Fruit fly (Drosophila melanogaster): ENCODE measurements around the gene MED10.
A peak's percentile ranks its signal among the peaks of the same experiment; 100 is the strongest.

Gene MED10

DNA sequence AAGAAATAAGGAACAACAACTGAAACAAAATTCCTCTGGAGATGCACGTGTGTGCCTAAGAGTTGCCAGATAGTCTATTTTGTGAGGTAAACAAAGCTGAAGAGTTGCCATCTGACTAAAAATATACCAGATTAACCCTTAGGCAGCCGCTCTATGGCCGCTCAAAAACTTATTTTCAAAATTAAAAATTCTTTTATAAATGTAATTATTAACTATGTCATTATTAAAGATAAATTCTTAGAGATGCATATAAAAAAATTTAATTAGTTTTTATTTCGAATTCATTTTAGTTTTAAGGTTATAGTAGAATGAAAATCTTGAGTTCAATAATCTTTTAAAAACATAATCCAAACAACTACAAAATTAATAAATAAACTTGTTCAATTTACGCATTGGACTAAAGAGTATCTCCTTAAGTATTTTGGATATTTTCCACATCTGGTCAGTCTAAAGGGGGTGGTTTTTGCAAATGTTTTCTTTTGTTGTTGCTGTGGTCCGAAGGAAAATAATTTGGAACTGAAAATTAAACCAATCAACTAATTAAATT is 3.2 kb upstream of the MED10 start, which contains the start of gene Tmx3 (continued):
- TF ChIP-seq tio (GFP tag; optimal IDR thresholded peaks at IDR 0.05) (peak; percentile 91), twi (tag; optimal IDR thresholded peaks at IDR 0.05) (no peak), zen2 (GFP tag; IDR thresholded peaks at IDR 0.05; ENCODE audit: partially characterized antibody) (no peak), CG8944 (GFP tag; optimal IDR thresholded peaks at IDR 0.05) (peak; percentile 62), CG4707 (GFP tag; optimal IDR thresholded peaks at IDR 0.05) (no peak), dm (GFP tag; optimal IDR thresholded peaks at IDR 0.05) (peak; percentile 93), ci (GFP tag; IDR thresholded peaks at IDR 0.05) (peak; percentile 93), emc (GFP tag; optimal IDR thresholded peaks at IDR 0.05) (peak; percentile 19), CG13296 (GFP tag; optimal IDR thresholded peaks at IDR 0.05) (peak; percentile 34), Oaz (GFP tag; IDR thresholded peaks at IDR 0.05) (peak; percentile 76), Nf-YB (GFP tag; optimal IDR thresholded peaks at IDR 0.05) (no peak), CG10366 (GFP tag; IDR thresholded peaks at IDR 0.05) (peak; percentile 91), vvl (GFP tag; IDR thresholded peaks at IDR 0.05) (peak; percentile 95), CG8290 (GFP tag; optimal IDR thresholded peaks at IDR 0.05) (peak; percentile 83), CG8290 (tag; optimal IDR thresholded peaks at IDR 0.05) (peak in 1 of 2 experiments; percentile 19), luna (GFP tag; optimal IDR thresholded peaks at IDR 0.05) (no peak), CG32772 (GFP tag; IDR thresholded peaks at IDR 0.05) (peak; percentile 95), CG18599 (GFP tag; optimal IDR thresholded peaks at IDR 0.05) (no peak), pros (GFP tag; optimal IDR thresholded peaks at IDR 0.05) (no peak), CG30403 (GFP tag; optimal IDR thresholded peaks at IDR 0.05) (peak; percentile 90), CG7556 (GFP tag; optimal IDR thresholded peaks at IDR 0.05) (peak; percentile 86), CG12391 (tag; optimal IDR thresholded peaks at IDR 0.05) (peak; percentile 96), Mes4 (GFP tag; optimal IDR thresholded peaks at IDR 0.05) (no peak), CG12155 (GFP tag; optimal IDR thresholded peaks at IDR 0.05) (peak; percentile 87), ttk (GFP tag; IDR thresholded peaks at IDR 0.05) (peak; percentile 88), Sox102F (GFP tag; optimal IDR thresholded peaks at IDR 0.05) (peak; percentile 92), Awh (GFP tag; IDR thresholded peaks at IDR 0.05) (peak; percentile 88), Dip2 (GFP tag; IDR thresholded peaks at IDR 0.05) (no peak), ERR (GFP tag; optimal IDR thresholded peaks at IDR 0.05) (no peak), fd3F (GFP tag; optimal IDR thresholded peaks at IDR 0.05) (peak; percentile 86), al (GFP tag; IDR thresholded peaks at IDR 0.05) (peak; percentile 90), stwl (tag; optimal IDR thresholded peaks at IDR 0.05) (peak; percentile 81), crol (GFP tag; IDR thresholded peaks at IDR 0.05) (0 out of 2 replicates have a peak, but pooled peaks have one; percentile 20), CG14050 (GFP tag; IDR thresholded peaks at IDR 0.05) (peak; percentile 78), row (GFP tag; IDR thresholded peaks at IDR 0.05) (peak; percentile 94), Eip74EF (GFP tag; optimal IDR thresholded peaks at IDR 0.05) (no peak), Spps (tag; optimal IDR thresholded peaks at IDR 0.05) (peak; percentile 62), bab2 (GFP tag; optimal IDR thresholded peaks at IDR 0.05) (peak; percentile 66), CG7372 (GFP tag; IDR thresholded peaks at IDR 0.05) (peak; percentile 88), BEAF-32 (GFP tag; optimal IDR thresholded peaks at IDR 0.05) (peak; percentile 28), dysf (GFP tag; IDR thresholded peaks at IDR 0.05) (peak; percentile 92; the same call in 2 of the 3 replicates), pho (GFP tag; optimal IDR thresholded peaks at IDR 0.05) (peak; percentile 71), org-1 (GFP tag; optimal IDR thresholded peaks at IDR 0.05) (peak; percentile 31), CG6272 (GFP tag; IDR thresholded peaks at IDR 0.05) (peak; percentile 92), BtbVII (GFP tag; optimal IDR thresholded peaks at IDR 0.05) (no peak), CG16779 (GFP tag; IDR thresholded peaks at IDR 0.05) (peak; percentile 80), Max (GFP tag; optimal IDR thresholded peaks at IDR 0.05) (peak; percentile 91), Aef1 (GFP tag; IDR thresholded peaks at IDR 0.05) (peak; percentile 90), CG15696 (tag; optimal IDR thresholded peaks at IDR 0.05) (peak; percentile 89), hth (optimal IDR thresholded peaks at IDR 0.05) (no peak), CG15601 (tag; optimal IDR thresholded peaks at IDR 0.05) (no peak)

All from whole organism, embryonic.